Fruit fly (Drosophila melanogaster) whole organism, embryonic: ENCODE data around the gene mRpL30.
A peak's percentile ranks its signal among the peaks of the same experiment; 100 is the strongest.

Experiments used
- Adf1 ChIP-seq: fragments of 200-800 bp; sonication (Bioruptor generic); IDR thresholded peaks from 2 replicates; pipeline ENCODE4 v1.3.6; 2022; ENCODE audit warnings: missing biosample characterization, missing genetic modification characterization
- C15 ChIP-seq: fragments of 200-800 bp; sonication (Bioruptor generic); IDR thresholded peaks from 3 replicates; pipeline ENCODE4 v1.3.6; 2022; ENCODE audit warnings: missing biosample characterization, missing genetic modification characterization
- CG10321 ChIP-seq: fragments of 200-800 bp; sonication (Bioruptor generic); IDR thresholded peaks from 2 replicates; pipeline ENCODE4 v1.3.6; 2022; ENCODE audit warnings: missing biosample characterization, missing genetic modification characterization
- CG11093 ChIP-seq: fragments of 200-800 bp; sonication (Bioruptor generic); IDR thresholded peaks from 3 replicates; pipeline ENCODE4 v1.3.6; 2022; ENCODE audit warnings: missing biosample characterization, missing genetic modification characterization
- CG11456 ChIP-seq: fragments of 200-800 bp; sonication (Bioruptor generic); IDR thresholded peaks from 3 replicates; pipeline ENCODE4 v1.3.6; 2022; ENCODE audit warnings: missing biosample characterization, missing genetic modification characterization
- CG11696 ChIP-seq: fragments of 200-800 bp; sonication (Bioruptor generic); IDR thresholded peaks from 2 replicates; pipeline ENCODE4 v1.3.6; 2022; ENCODE audit warnings: missing biosample characterization, missing genetic modification characterization
- CG12942 ChIP-seq: fragments of 200-800 bp; sonication (Bioruptor generic); optimal IDR thresholded peaks from 3 replicates; lab custom pipeline; 2016; ENCODE audit warnings: missing biosample characterization, missing genetic modification characterization
- CG13123 ChIP-seq: fragments of 200-800 bp; sonication (Bioruptor generic); optimal IDR thresholded peaks from 2 replicates; lab custom pipeline; 2016; ENCODE audit warnings: missing biosample characterization, missing genetic modification characterization
- CG13296 ChIP-seq: fragments of 200-800 bp; sonication (Bioruptor generic); optimal IDR thresholded peaks from 3 replicates; lab custom pipeline; 2018; ENCODE audit warnings: missing biosample characterization, mild to moderate bottlenecking, missing genetic modification characterization
- CG16815 ChIP-seq: fragments of 200-800 bp; sonication (Bioruptor generic); optimal IDR thresholded peaks from 3 replicates; lab custom pipeline; 2017; ENCODE audit warnings: missing biosample characterization, mild to moderate bottlenecking, missing genetic modification characterization
- CG1832 ChIP-seq: fragments of 200-800 bp; sonication (Bioruptor generic); optimal IDR thresholded peaks from 2 replicates; lab custom pipeline; 2017; ENCODE audit warnings: missing biosample characterization, mild to moderate bottlenecking, missing genetic modification characterization, inconsistent platforms
- CG2120 ChIP-seq: fragments of 200-800 bp; sonication (Bioruptor generic); optimal IDR thresholded peaks from 3 replicates; lab custom pipeline; 2016; ENCODE audit warnings: missing biosample characterization, missing genetic modification characterization
- CG2199 ChIP-seq: fragments of 200-800 bp; sonication (Bioruptor generic); IDR thresholded peaks from 3 replicates; pipeline ENCODE4 v1.3.6; 2022; ENCODE audit warnings: missing biosample characterization, missing genetic modification characterization
- CG3065 ChIP-seq: fragments of 200-800 bp; sonication (Bioruptor generic); optimal IDR thresholded peaks from 2 replicates; lab custom pipeline; 2016; ENCODE audit warnings: missing biosample characterization, missing genetic modification characterization
- CG4360 ChIP-seq: fragments of 200-800 bp; sonication (Bioruptor generic); IDR thresholded peaks from 2 replicates; pipeline ENCODE4 v1.3.6; 2022; ENCODE audit warnings: missing biosample characterization, missing genetic modification characterization
- CG7372 ChIP-seq: fragments of 200-800 bp; sonication (Bioruptor generic); IDR thresholded peaks from 2 replicates; pipeline ENCODE4 v1.3.6; 2022; ENCODE audit warnings: missing biosample characterization, missing genetic modification characterization
- CG8478 ChIP-seq: fragments of >200 bp; optimal IDR thresholded peaks from 2 replicates; lab custom pipeline; 2018
- CG9797 ChIP-seq: fragments of 200-800 bp; sonication (Bioruptor generic); optimal IDR thresholded peaks from 3 replicates; lab custom pipeline; 2018; ENCODE audit warnings: missing biosample characterization, mild to moderate bottlenecking, missing genetic modification characterization
- Doc3 ChIP-seq: fragments of 200-800 bp; sonication (Bioruptor generic); IDR thresholded peaks from 3 replicates; pipeline ENCODE4 v1.3.6; 2022; ENCODE audit warnings: missing biosample characterization, missing genetic modification characterization; ENCODE audit not compliant: partially characterized antibody
- Ets65A ChIP-seq: fragments of 200-800 bp; sonication (Bioruptor generic); peaks from one replicate; lab custom pipeline; 2016; ENCODE audit warnings: missing biosample characterization, missing genetic modification characterization
- Myb ChIP-seq: fragments of 200-800 bp; sonication (Bioruptor generic); optimal IDR thresholded peaks from 2 replicates; lab custom pipeline; 2016; ENCODE audit warnings: missing biosample characterization, missing genetic modification characterization
- PHDP ChIP-seq: fragments of 200-800 bp; sonication (Bioruptor generic); optimal IDR thresholded peaks from 3 replicates; lab custom pipeline; 2018; ENCODE audit warnings: missing biosample characterization, mild to moderate bottlenecking, missing genetic modification characterization, moderate library complexity
- Ptx1 ChIP-seq: fragments of 200-800 bp; sonication (Bioruptor generic); IDR thresholded peaks from 2 replicates; pipeline ENCODE4 v1.3.6; 2022; ENCODE audit warnings: missing biosample characterization, missing genetic modification characterization
- Scr ChIP-seq: fragments of 200-800 bp; sonication (Bioruptor generic); IDR thresholded peaks from 2 replicates; pipeline ENCODE4 v1.3.6; 2022; ENCODE audit warnings: missing biosample characterization, missing genetic modification characterization; ENCODE audit not compliant: partially characterized antibody
- Sox102F ChIP-seq: fragments of 200-800 bp; sonication (Bioruptor generic); optimal IDR thresholded peaks from 2 replicates; lab custom pipeline; 2018; ENCODE audit warnings: missing biosample characterization, mild to moderate bottlenecking, missing genetic modification characterization, moderate library complexity
- Trl ChIP-seq, 3 experiments: fragments of >200 bp in 2 of 3; fragments of 200-800 bp in 1 of 3; sonication (Bioruptor generic) in 1 of 3; optimal IDR thresholded peaks; 2 replicates in 1 of 3; 3 replicates in 2 of 3; lab custom pipeline; 2016 to 2017; ENCODE audit warnings: missing biosample characterization in 1 of 3, missing genetic modification characterization in 1 of 3
- Usf ChIP-seq: fragments of 200-800 bp; sonication (Bioruptor generic); optimal IDR thresholded peaks from 2 replicates; lab custom pipeline; 2017; ENCODE audit warnings: missing genotype, missing biosample characterization, missing genetic modification characterization
- ap ChIP-seq: fragments of 200-800 bp; sonication (Bioruptor generic); IDR thresholded peaks from 2 replicates; pipeline ENCODE4 v1.3.6; 2022; ENCODE audit warnings: missing biosample characterization, missing genetic modification characterization
- ash1 ChIP-seq: fragments of 200-800 bp; sonication (Bioruptor generic); optimal IDR thresholded peaks from 2 replicates; lab custom pipeline; 2018; ENCODE audit warnings: missing biosample characterization, mild to moderate bottlenecking, missing genetic modification characterization
- az2 ChIP-seq: fragments of 200-800 bp; sonication (Bioruptor generic); optimal IDR thresholded peaks from 3 replicates; lab custom pipeline; 2016; ENCODE audit warnings: missing biosample characterization, missing genetic modification characterization
- cg ChIP-seq: fragments of 200-800 bp; sonication (Bioruptor generic); optimal IDR thresholded peaks from 3 replicates; lab custom pipeline; 2019; ENCODE audit warnings: missing biosample characterization, mild to moderate bottlenecking, missing genetic modification characterization, moderate library complexity
- dmrt11E ChIP-seq: fragments of 200-800 bp; sonication (Bioruptor generic); optimal IDR thresholded peaks from 3 replicates; lab custom pipeline; 2018; ENCODE audit warnings: missing biosample characterization, mild to moderate bottlenecking, missing genetic modification characterization, moderate library complexity
- hbn ChIP-seq: fragments of 200-800 bp; sonication (Bioruptor generic); IDR thresholded peaks from 2 replicates; pipeline ENCODE4 v1.3.6; 2022; ENCODE audit warnings: missing biosample characterization, missing genetic modification characterization; ENCODE audit not compliant: partially characterized antibody
- kah ChIP-seq: fragments of 200-800 bp; sonication (Bioruptor generic); optimal IDR thresholded peaks from 2 replicates; lab custom pipeline; 2018; ENCODE audit warnings: missing biosample characterization, mild to moderate bottlenecking, missing genetic modification characterization
- kni ChIP-seq: fragments of 200-800 bp; sonication (Bioruptor generic); optimal IDR thresholded peaks from 3 replicates; lab custom pipeline; 2017; ENCODE audit warnings: mild to moderate bottlenecking, missing biosample characterization, missing genetic modification reagents, missing genetic modification characterization
- lmd ChIP-seq: fragments of 200-800 bp; sonication (Bioruptor generic); IDR thresholded peaks from 2 replicates; pipeline ENCODE4 v1.3.6; 2022; ENCODE audit warnings: missing biosample characterization, missing genetic modification characterization
- odd ChIP-seq: fragments of 200-800 bp; sonication (Bioruptor generic); optimal IDR thresholded peaks from 2 replicates; lab custom pipeline; 2017; ENCODE audit warnings: missing biosample characterization, mild to moderate bottlenecking, missing genetic modification characterization
- peb ChIP-seq: fragments of 200-800 bp; sonication (Bioruptor generic); IDR thresholded peaks from 2 replicates; pipeline ENCODE4 v1.3.6; 2022; ENCODE audit warnings: missing biosample characterization, missing genetic modification characterization
- row ChIP-seq: fragments of 200-800 bp; sonication (Bioruptor generic); IDR thresholded peaks from 3 replicates; pipeline ENCODE4 v1.3.6; 2022; ENCODE audit warnings: missing biosample characterization, missing genetic modification characterization
- sens ChIP-seq: fragments of 200-800 bp; sonication (Bioruptor generic); peaks from one replicate; lab custom pipeline; 2016; ENCODE audit warnings: missing biosample characterization, missing genetic modification characterization
- sr ChIP-seq: fragments of 200-800 bp; sonication (Bioruptor generic); IDR thresholded peaks from 3 replicates; pipeline ENCODE4 v1.3.6; 2022; ENCODE audit warnings: missing biosample characterization, missing genetic modification characterization
- tgo ChIP-seq: fragments of 200-800 bp; sonication (Bioruptor generic); IDR thresholded peaks from 3 replicates; pipeline ENCODE4 v1.3.6; 2022; ENCODE audit warnings: missing biosample characterization, missing genetic modification characterization
- tio ChIP-seq: fragments of 200-800 bp; sonication (Bioruptor generic); optimal IDR thresholded peaks from 2 replicates; lab custom pipeline; 2017; ENCODE audit warnings: missing biosample characterization, missing genetic modification characterization, inconsistent platforms
- tup ChIP-seq: fragments of 200-800 bp; sonication (Bioruptor generic); optimal IDR thresholded peaks from 2 replicates; lab custom pipeline; 2016; ENCODE audit warnings: missing biosample characterization, mild to moderate bottlenecking, missing genetic modification characterization, moderate library complexity
- unpg ChIP-seq: fragments of 200-800 bp; sonication (Bioruptor generic); optimal IDR thresholded peaks from 3 replicates; lab custom pipeline; 2018; ENCODE audit warnings: missing biosample characterization, mild to moderate bottlenecking, missing genetic modification characterization, moderate library complexity

The mRpL30 gene

dm6 chrX:4690767-4691166, 43.1 kb downstream of the mRpL30 start (continued):
- no peak for TF ChIP-seq CG9797
- TF ChIP-seq Ets65A (GFP tag; lab: Kevin White, UChicago): no peak
- no peak for TF ChIP-seq Scr (GFP tag; lab: Robert Waterston, UW)
- no peak for TF ChIP-seq tup (GFP tag; lab: Kevin White, UChicago)
- TF ChIP-seq unpg (GFP tag; lab: Kevin White, UChicago): no peak
- peak; percentile 28 for TF ChIP-seq CG8478 (lab: Kevin White, UChicago)
- no peak for TF ChIP-seq Adf1 (GFP tag; lab: Robert Waterston, UW)
- peak; percentile 49 for TF ChIP-seq cg (GFP tag; lab: Kevin White, UChicago)
- no peak for TF ChIP-seq CG11456 (GFP tag; lab: Robert Waterston, UW)
- TF ChIP-seq CG16815 (GFP tag; lab: Kevin White, UChicago): no peak
- TF ChIP-seq C15: no peak
- peak; percentile 57 for TF ChIP-seq CG4360 (GFP tag; lab: Robert Waterston, UW)
- TF ChIP-seq row (GFP tag; lab: Robert Waterston, UW): no peak
- TF ChIP-seq Ptx1 (GFP tag; lab: Robert Waterston, UW): no peak
- TF ChIP-seq Myb: no peak
- TF ChIP-seq CG7372 (GFP tag; lab: Robert Waterston, UW): no peak
- TF ChIP-seq ash1: no peak
- TF ChIP-seq Doc3: no peak
- no peak for TF ChIP-seq Usf
- no peak for TF ChIP-seq dmrt11E (tag; lab: Kevin White, UChicago)
- no peak for TF ChIP-seq CG11093
- no peak for TF ChIP-seq CG11696 (GFP tag; lab: Robert Waterston, UW)
- no peak for TF ChIP-seq CG13123
- no peak for TF ChIP-seq odd
- no peak for TF ChIP-seq CG2120 (GFP tag; lab: Kevin White, UChicago)
- no peak for TF ChIP-seq az2 (GFP tag; lab: Kevin White, UChicago)
- no peak for TF ChIP-seq CG2199 (GFP tag; lab: Robert Waterston, UW)
- TF ChIP-seq Sox102F (GFP tag; lab: Kevin White, UChicago): no peak
- no peak for TF ChIP-seq tio (GFP tag; lab: Kevin White, UChicago)
- TF ChIP-seq tgo (GFP tag; lab: Robert Waterston, UW): no peak
- TF ChIP-seq CG10321 (GFP tag; lab: Robert Waterston, UW): peak; percentile 36; the same call in 1 of the 2 replicates
- no peak for TF ChIP-seq kah (GFP tag; lab: Kevin White, UChicago)
- TF ChIP-seq peb (GFP tag; lab: Robert Waterston, UW): no peak
- TF ChIP-seq CG1832: peak; percentile 55
- TF ChIP-seq lmd (GFP tag; lab: Robert Waterston, UW): no peak
- peak; percentile 19 to 47 for TF ChIP-seq Trl (optimal IDR thresholded peaks at IDR 0.05; lab: Kevin White, UChicago)
- TF ChIP-seq Trl (GFP tag; optimal IDR thresholded peaks at IDR 0.05; lab: Kevin White, UChicago): no peak
- TF ChIP-seq sens: peak; percentile 53
- no peak for TF ChIP-seq ap
- TF ChIP-seq sr (GFP tag; lab: Robert Waterston, UW): no peak
- no peak for TF ChIP-seq kni (GFP tag; lab: Kevin White, UChicago)
- no peak for TF ChIP-seq CG12942 (GFP tag; lab: Kevin White, UChicago)
- TF ChIP-seq CG13296 (GFP tag; lab: Kevin White, UChicago): no peak
- no peak for TF ChIP-seq hbn (GFP tag; lab: Robert Waterston, UW)
- no peak for TF ChIP-seq CG3065
- no peak for TF ChIP-seq PHDP (tag; lab: Kevin White, UChicago)
